Fruit fly (Drosophila melanogaster): ENCODE data around the gene CG34348.

CG34348 gene

DNA sequence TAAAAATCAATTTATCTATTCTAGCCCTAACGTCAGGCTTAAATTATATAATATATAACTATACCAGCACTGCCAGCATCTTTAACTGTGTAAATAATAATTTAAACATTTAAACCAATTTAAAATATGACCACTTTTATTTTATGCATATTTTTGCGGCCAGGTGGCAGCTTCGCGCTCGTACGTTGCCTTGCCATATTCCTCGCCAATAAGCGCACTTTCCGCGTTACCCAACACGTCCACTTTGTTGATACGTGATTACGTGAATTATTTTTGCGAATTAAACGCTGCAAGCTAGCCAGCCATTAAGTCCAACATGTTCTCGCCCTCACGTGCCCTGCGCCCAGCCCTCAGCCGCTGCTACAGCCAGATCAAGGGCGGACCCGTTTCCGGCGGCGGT is 10.1 kb downstream of the CG34348 start, which contains the start of gene NdufV3:
Gene NdufV3, plus strand, starts transcription at position 219 of the 400 bp plus-strand sequence.
- TF ChIP-seq lz (GFP tag; optimal IDR thresholded peaks at IDR 0.05) (peak; percentile 22), Hr38 (GFP tag; optimal IDR thresholded peaks at IDR 0.05) (no peak), fd59A (GFP tag; optimal IDR thresholded peaks at IDR 0.05) (no peak), CG6792 (GFP tag; optimal IDR thresholded peaks at IDR 0.05) (no peak), CG9139 (GFP tag; optimal IDR thresholded peaks at IDR 0.05) (no peak), esn (GFP tag; optimal IDR thresholded peaks at IDR 0.05) (no peak), CG10631 (GFP tag; optimal IDR thresholded peaks at IDR 0.05) (no peak), ss (GFP tag; optimal IDR thresholded peaks at IDR 0.05) (no peak), Ets21C (GFP tag; optimal IDR thresholded peaks at IDR 0.05) (no peak), Met (GFP tag; optimal IDR thresholded peaks at IDR 0.05) (no peak), acj6 (GFP tag; optimal IDR thresholded peaks at IDR 0.05) (no peak), OdsH (GFP tag; optimal IDR thresholded peaks at IDR 0.05) (no peak), CG7368 (GFP tag; optimal IDR thresholded peaks at IDR 0.05) (no peak), CG16779 (tag; optimal IDR thresholded peaks at IDR 0.05) (no peak), CG3032 (tag; optimal IDR thresholded peaks at IDR 0.05) (no peak), CG8119 (GFP tag; IDR thresholded peaks at IDR 0.05) (no peak), fkh (GFP tag; optimal IDR thresholded peaks at IDR 0.05) (peak; percentile 9), Lpt (GFP tag; optimal IDR thresholded peaks at IDR 0.05) (no peak), CG32006 (GFP tag; optimal IDR thresholded peaks at IDR 0.05) (no peak), pdm3 (GFP tag; optimal IDR thresholded peaks at IDR 0.05) (peak; percentile 8), CG8319 (GFP tag; optimal IDR thresholded peaks at IDR 0.05) (no peak), dac (GFP tag; optimal IDR thresholded peaks at IDR 0.05) (no peak), svp (GFP tag) (peak; percentile 50), CG11294 (GFP tag; IDR thresholded peaks at IDR 0.05) (no peak), cyc (GFP tag; optimal IDR thresholded peaks at IDR 0.05) (peak; percentile 1), vri (GFP tag; optimal IDR thresholded peaks at IDR 0.05) (no peak), Smox (GFP tag; optimal IDR thresholded peaks at IDR 0.05) (no peak), Eip78C (GFP tag) (no peak), CG31627 (GFP tag; optimal IDR thresholded peaks at IDR 0.05) (no peak), CG10669 (GFP tag; optimal IDR thresholded peaks at IDR 0.05) (no peak), CG6163 (GFP tag; IDR thresholded peaks at IDR 0.05) (peak; percentile 17; the same call in 1 of the 3 replicates), CG34406 (GFP tag; optimal IDR thresholded peaks at IDR 0.05) (no peak), Hr4 (GFP tag; optimal IDR thresholded peaks at IDR 0.05) (no peak), fd85E (GFP tag; optimal IDR thresholded peaks at IDR 0.05) (no peak), salr (GFP tag; optimal IDR thresholded peaks at IDR 0.05) (no peak), CG6808 (GFP tag; optimal IDR thresholded peaks at IDR 0.05) (no peak), Gug (GFP tag; IDR thresholded peaks at IDR 0.05) (no peak), Sox14 (GFP tag; optimal IDR thresholded peaks at IDR 0.05) (peak; percentile 6), Blimp-1 (GFP tag; optimal IDR thresholded peaks at IDR 0.05) (no peak), CG3919 (GFP tag; optimal IDR thresholded peaks at IDR 0.05) (peak; percentile 12), dsx (GFP tag; optimal IDR thresholded peaks at IDR 0.05; ENCODE audit: poor library complexity, severe bottlenecking) (no peak), Sox15 (GFP tag; optimal IDR thresholded peaks at IDR 0.05) (no peak), spab (GFP tag; optimal IDR thresholded peaks at IDR 0.05) (no peak), CG15336 (GFP tag; IDR thresholded peaks at IDR 0.05) (no peak), topi (GFP tag; optimal IDR thresholded peaks at IDR 0.05) (no peak), CG11762 (GFP tag; optimal IDR thresholded peaks at IDR 0.05; ENCODE audit: insufficient read depth) (no peak), CG6276 (GFP tag; optimal IDR thresholded peaks at IDR 0.05) (no peak), CG8632 (GFP tag; optimal IDR thresholded peaks at IDR 0.05) (no peak), achi (GFP tag; optimal IDR thresholded peaks at IDR 0.05) (no peak), Hr39 (GFP tag; optimal IDR thresholded peaks at IDR 0.05) (no peak), CG11902 (GFP tag; optimal IDR thresholded peaks at IDR 0.05) (no peak), Eip93F (GFP tag; optimal IDR thresholded peaks at IDR 0.05) (no peak), eg (GFP tag; IDR thresholded peaks at IDR 0.05) (no peak)
